Worm (Caenorhabditis elegans): ENCODE results near the gene unc-70.

Gene unc-70

DNA sequence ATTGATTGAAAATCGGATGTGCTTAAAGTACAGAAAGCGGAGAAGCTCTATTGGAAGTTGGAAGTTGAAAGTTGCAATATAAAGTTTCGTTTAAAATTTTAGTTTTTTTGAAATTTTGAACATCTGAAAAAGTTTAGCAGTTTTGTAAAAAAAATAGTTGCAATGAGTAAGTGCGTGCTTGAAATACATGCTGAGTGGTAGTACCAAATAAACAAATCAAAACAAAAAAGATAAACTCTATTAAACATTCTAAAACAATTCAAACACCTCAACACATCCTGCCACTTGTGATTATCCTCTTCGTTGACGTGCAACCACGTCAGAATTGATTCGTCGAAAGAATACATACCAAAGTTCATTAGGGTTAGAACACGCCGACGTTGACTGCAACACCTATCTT is 38.1 kb downstream of the unc-70 start:
- TF ChIP-seq dao-5 (tag; optimal IDR thresholded peaks at IDR 0.05) (no peak), W03F9.2 (tag; optimal IDR thresholded peaks at IDR 0.05) (no peak), him-1 (tag; optimal IDR thresholded peaks at IDR 0.05) (no peak)

DNA sequence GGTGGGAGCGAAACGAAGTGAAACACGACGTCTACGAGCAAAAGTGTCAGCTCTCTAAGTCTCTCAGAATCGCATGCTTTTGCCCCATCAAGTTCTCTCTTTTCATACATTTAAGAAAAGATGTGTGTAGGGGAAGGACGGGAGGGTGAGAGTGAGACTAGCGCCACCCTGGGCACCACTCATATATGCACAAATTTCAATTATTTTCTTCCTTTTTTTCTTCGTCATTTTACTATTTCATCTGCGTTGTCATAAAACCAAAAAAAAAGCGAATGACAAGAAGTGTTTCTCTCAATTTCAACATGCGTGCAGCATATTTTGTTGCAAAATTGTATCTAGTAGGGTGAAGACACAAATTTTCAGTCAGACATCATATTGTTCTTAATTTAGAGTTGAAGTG is 45.5 kb downstream of the unc-70 start:
- TF ChIP-seq him-1 (tag; optimal IDR thresholded peaks at IDR 0.05) = no peak
- TF ChIP-seq W03F9.2 (tag; optimal IDR thresholded peaks at IDR 0.05) = no peak
- TF ChIP-seq dao-5 (tag; optimal IDR thresholded peaks at IDR 0.05) = no peak

DNA sequence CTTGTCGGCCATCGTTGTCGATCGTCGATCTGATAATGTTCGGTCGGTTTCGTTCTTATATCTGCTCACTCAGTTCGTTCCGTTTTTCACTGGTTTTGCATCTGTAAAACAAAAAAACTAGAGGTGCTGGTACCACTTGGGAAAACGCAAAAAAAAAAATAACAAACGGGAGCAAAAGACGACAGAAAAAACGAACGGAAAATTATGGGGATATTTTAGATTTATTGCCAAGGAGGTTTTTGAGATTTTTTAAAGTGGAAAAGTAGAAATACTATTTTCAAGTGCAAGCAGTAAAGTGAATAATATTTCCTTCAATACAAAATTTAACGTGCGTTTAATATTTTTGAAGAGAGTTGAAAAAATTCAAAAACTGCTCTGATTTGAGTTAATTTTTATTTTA is 47.8 kb downstream of the unc-70 start, which contains the start of gene unc-68:
unc-68 (minus strand) TSS at position 101 of the 400 bp plus-strand sequence.
- no peak for TF ChIP-seq W03F9.2 (tag; optimal IDR thresholded peaks at IDR 0.05)
- no peak for TF ChIP-seq him-1 (tag; optimal IDR thresholded peaks at IDR 0.05)
- TF ChIP-seq dao-5 (tag; optimal IDR thresholded peaks at IDR 0.05) = no peak

- TF ChIP-seq him-1 (tag; optimal IDR thresholded peaks at IDR 0.05) = no peak
- TF ChIP-seq dao-5 (tag; optimal IDR thresholded peaks at IDR 0.05) = no peak
- TF ChIP-seq W03F9.2 (tag; optimal IDR thresholded peaks at IDR 0.05) = no peak
Measured at ce11 chrV:6930284-6930683, 49.1 kb downstream of the unc-70 start.

- TF ChIP-seq him-1 (tag; optimal IDR thresholded peaks at IDR 0.05) (no peak), W03F9.2 (tag; optimal IDR thresholded peaks at IDR 0.05) (no peak), dao-5 (tag; optimal IDR thresholded peaks at IDR 0.05) (no peak)
Measured at ce11 chrV:6934212-6934611, 53.1 kb downstream of the unc-70 start, which contains the start of gene lipl-6. Gene lipl-6, minus strand, starts transcription at chrV:6934312.

DNA sequence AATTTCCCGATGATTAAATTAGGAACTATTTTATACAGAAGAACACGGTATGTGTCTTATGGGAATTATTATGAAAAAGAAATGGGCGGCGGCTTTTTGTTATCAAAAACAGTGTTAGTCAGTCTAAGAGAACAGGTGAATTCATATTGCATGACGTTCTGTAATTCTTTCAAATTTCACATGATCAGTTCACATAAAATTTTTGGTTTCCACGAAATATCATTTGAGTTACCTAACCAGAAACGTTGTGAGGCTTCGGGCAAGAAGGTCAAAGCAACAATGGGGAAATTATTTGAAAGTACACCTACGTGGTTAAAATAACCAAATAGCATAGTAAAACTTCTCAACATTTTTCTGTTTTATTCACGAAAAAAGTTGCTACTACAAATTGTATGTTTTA is 54.7 kb downstream of the unc-70 start, which contains the start of gene Y57E12B.10:
Y57E12B.10 (minus strand) TSS at position 101 of the 400 bp plus-strand sequence.
- no peak for TF ChIP-seq dao-5 (tag; optimal IDR thresholded peaks at IDR 0.05)
- no peak for TF ChIP-seq W03F9.2 (tag; optimal IDR thresholded peaks at IDR 0.05)
- no peak for TF ChIP-seq him-1 (tag; optimal IDR thresholded peaks at IDR 0.05)
